Worm (Caenorhabditis elegans) whole organism, L1 larva: ENCODE data around the gene C27A2.8.

ENCODE experiments used
- C16A3.4 ChIP-seq: fragments of 150-350 bp; optimal IDR thresholded peaks from 2 replicates; lab custom pipeline; 2014; ENCODE audit warnings: missing biosample characterization, missing genetic modification characterization
- C34B4.2 ChIP-seq: sonication (generic microtip); optimal IDR thresholded peaks from 2 replicates; lab custom pipeline; 2017; ENCODE audit warnings: mild to moderate bottlenecking, missing genetic modification characterization, missing compliant biosample characterization
- ama-1 ChIP-seq: fragments of 150-350 bp; optimal IDR thresholded peaks from 2 replicates; lab custom pipeline; 2014
- ceh-82 ChIP-seq, 3 experiments: fragments of 150-350 bp in 1 of 3; sonication (generic microtip) in 2 of 3; optimal IDR thresholded peaks; 2 replicates each; lab custom pipeline; 2014 to 2017; ENCODE audit warnings: missing biosample characterization in 3 of 3, missing genetic modification characterization in 3 of 3
- ces-1 ChIP-seq: fragments of 150-350 bp; optimal IDR thresholded peaks from 2 replicates; lab custom pipeline; 2014; ENCODE audit warnings: missing biosample characterization, missing genetic modification reagents, missing genetic modification characterization
- dpl-1 ChIP-seq, 3 experiments: fragments of 150-350 bp in 2 of 3; sonication (generic microtip) in 1 of 3; optimal IDR thresholded peaks; 2 replicates each; lab custom pipeline; 2014 to 2017; ENCODE audit warnings: missing biosample characterization in 3 of 3, missing genetic modification characterization in 3 of 3, missing genetic modification reagents in 3 of 3
- dsc-1 ChIP-seq: sonication (generic microtip); optimal IDR thresholded peaks from 2 replicates; lab custom pipeline; 2016; ENCODE audit warnings: mild to moderate bottlenecking, missing genetic modification characterization, missing compliant biosample characterization
- efl-1 ChIP-seq, 4 experiments: fragments of 150-350 bp; optimal IDR thresholded peaks in 3 of 4; peaks in 1 of 4; 1 replicate in 1 of 4; 2 replicates in 3 of 4; lab custom pipeline; 2014; ENCODE audit warnings: missing biosample characterization in 2 of 4, missing genetic modification characterization in 2 of 4, missing genetic modification reagents in 2 of 4
- efl-3 ChIP-seq: fragments of 200-800 bp; sonication (Bioruptor generic); optimal IDR thresholded peaks from 2 replicates; lab custom pipeline; 2018; ENCODE audit warnings: mild to moderate bottlenecking, missing genetic modification characterization, missing compliant biosample characterization
- egl-27 ChIP-seq, 2 experiments: fragments of 150-350 bp in 1 of 2; sonication (generic microtip); optimal IDR thresholded peaks; 3 replicates each; lab custom pipeline; 2017 to 2018; ENCODE audit warnings: missing biosample characterization in 2 of 2, missing genetic modification characterization in 2 of 2, missing genetic modification reagents in 2 of 2
- elt-2 ChIP-seq: sonication (generic microtip); optimal IDR thresholded peaks from 2 replicates; lab custom pipeline; 2016; ENCODE audit warnings: missing genetic modification characterization, mild to moderate bottlenecking, inconsistent platforms, missing compliant biosample characterization, missing genetic modification reagents
- ets-5 ChIP-seq: fragments of 200-800 bp; sonication (Bioruptor generic); IDR thresholded peaks from 2 replicates; pipeline ENCODE4 v1.3.6; 2022; ENCODE audit warnings: missing genetic modification characterization, missing compliant biosample characterization
- fkh-10 ChIP-seq: sonication (generic microtip); optimal IDR thresholded peaks from 2 replicates; lab custom pipeline; 2017; ENCODE audit warnings: missing biosample characterization, missing genetic modification reagents, missing genetic modification characterization
- fkh-4 ChIP-seq: sonication (generic microtip); optimal IDR thresholded peaks from 2 replicates; lab custom pipeline; 2016; ENCODE audit warnings: missing compliant biosample characterization, missing genetic modification characterization, borderline replicate concordance
- fkh-8 ChIP-seq: sonication (generic microtip); optimal IDR thresholded peaks from 2 replicates; lab custom pipeline; 2016; ENCODE audit warnings: mild to moderate bottlenecking, missing genetic modification characterization, missing compliant biosample characterization
- fos-1 ChIP-seq: fragments of 150-350 bp; optimal IDR thresholded peaks from 2 replicates; lab custom pipeline; 2014; ENCODE audit warnings: missing biosample characterization, missing genetic modification characterization
- grh-1 ChIP-seq: fragments of 200-800 bp; sonication (Bioruptor generic); IDR thresholded peaks from 2 replicates; pipeline ENCODE4 v1.3.6; 2022; ENCODE audit warnings: missing genetic modification reagents, missing genetic modification characterization, missing compliant biosample characterization
- irx-1 ChIP-seq: sonication (generic microtip); optimal IDR thresholded peaks from 2 replicates; lab custom pipeline; 2016; ENCODE audit warnings: missing genetic modification characterization, missing compliant biosample characterization
- isw-1 ChIP-seq: fragments of 200-800 bp; sonication (Bioruptor generic); IDR thresholded peaks from 2 replicates; pipeline ENCODE4 v1.3.6; 2022; ENCODE audit warnings: missing genetic modification characterization, missing compliant biosample characterization
- jun-1 ChIP-seq: fragments of 150-350 bp; optimal IDR thresholded peaks from 2 replicates; lab custom pipeline; 2014; ENCODE audit warnings: missing biosample characterization, missing genetic modification reagents, missing genetic modification characterization
- lin-13 ChIP-seq: fragments of 150-350 bp; optimal IDR thresholded peaks from 2 replicates; lab custom pipeline; 2014; ENCODE audit warnings: missing biosample characterization, missing genetic modification reagents, missing genetic modification characterization
- lin-14 ChIP-seq: fragments of 200-800 bp; sonication (Bioruptor generic); optimal IDR thresholded peaks from 2 replicates; lab custom pipeline; 2018; ENCODE audit warnings: mild to moderate bottlenecking, missing genetic modification characterization, moderate library complexity, missing compliant biosample characterization
- lin-35 ChIP-seq, 2 experiments: fragments of 150-350 bp; optimal IDR thresholded peaks; 2 replicates each; lab custom pipeline; 2014; ENCODE audit warnings: missing biosample characterization in 2 of 2, missing genetic modification characterization in 2 of 2, missing genetic modification reagents in 2 of 2
- lsy-2 ChIP-seq, 2 experiments: fragments of 150-350 bp; optimal IDR thresholded peaks; 2 replicates each; lab custom pipeline; 2014; ENCODE audit warnings: missing biosample characterization in 2 of 2, missing genetic modification characterization in 2 of 2
- mab-9 ChIP-seq: fragments of 200-800 bp; sonication (Bioruptor generic); IDR thresholded peaks from 2 replicates; pipeline ENCODE4 v1.3.6; 2022; ENCODE audit warnings: missing genetic modification reagents, missing genetic modification characterization, missing compliant biosample characterization
- nhr-12 ChIP-seq: sonication (generic microtip); optimal IDR thresholded peaks from 2 replicates; lab custom pipeline; 2017; ENCODE audit warnings: missing biosample characterization, missing genetic modification characterization
- nhr-20 ChIP-seq: sonication (generic microtip); optimal IDR thresholded peaks from 2 replicates; lab custom pipeline; 2016; ENCODE audit warnings: mild to moderate bottlenecking, missing genetic modification characterization, missing compliant biosample characterization
- nhr-47 ChIP-seq: sonication (generic microtip); optimal IDR thresholded peaks from 2 replicates; lab custom pipeline; 2016; ENCODE audit warnings: mild to moderate bottlenecking, missing genetic modification characterization, moderate library complexity, missing compliant biosample characterization
- nhr-76 ChIP-seq: sonication (generic microtip); optimal IDR thresholded peaks from 2 replicates; lab custom pipeline; 2017; ENCODE audit warnings: missing biosample characterization, missing genetic modification characterization
- nhr-77 ChIP-seq: fragments of 150-350 bp; optimal IDR thresholded peaks from 2 replicates; lab custom pipeline; 2014; ENCODE audit warnings: missing biosample characterization, missing genetic modification characterization
- nhr-85 ChIP-seq: sonication (generic microtip); peaks from one replicate; lab custom pipeline; 2016; ENCODE audit warnings: missing genetic modification characterization, inconsistent platforms, missing compliant biosample characterization
- nhr-90 ChIP-seq: sonication (generic microtip); optimal IDR thresholded peaks from 2 replicates; lab custom pipeline; 2016; ENCODE audit warnings: mild to moderate bottlenecking, missing genetic modification characterization, missing compliant biosample characterization; ENCODE audit not compliant: poor library complexity
- pqm-1 ChIP-seq: sonication (generic microtip); optimal IDR thresholded peaks from 3 replicates; lab custom pipeline; 2017; ENCODE audit warnings: missing biosample characterization, missing genetic modification characterization
- skn-1 ChIP-seq: fragments of 150-350 bp; optimal IDR thresholded peaks from 2 replicates; lab custom pipeline; 2014; ENCODE audit warnings: missing biosample characterization, missing genetic modification characterization
- sup-37 ChIP-seq: fragments of 200-800 bp; sonication (Bioruptor generic); optimal IDR thresholded peaks from 2 replicates; lab custom pipeline; 2018; ENCODE audit warnings: mild to moderate bottlenecking, missing genetic modification characterization, missing compliant biosample characterization
- swsn-7 ChIP-seq: sonication (generic microtip); optimal IDR thresholded peaks from 2 replicates; lab custom pipeline; 2016; ENCODE audit warnings: missing genetic modification characterization, missing compliant biosample characterization
- unc-130 ChIP-seq: fragments of 150-350 bp; optimal IDR thresholded peaks from 2 replicates; lab custom pipeline; 2017; ENCODE audit warnings: missing biosample characterization, missing genetic modification characterization, inconsistent platforms
- unc-86 ChIP-seq: sonication (generic microtip); optimal IDR thresholded peaks from 2 replicates; lab custom pipeline; 2016; ENCODE audit warnings: missing genetic modification characterization, missing compliant biosample characterization
- vab-15 ChIP-seq: sonication (generic microtip); optimal IDR thresholded peaks from 2 replicates; lab custom pipeline; 2017; ENCODE audit warnings: missing genotype, mild to moderate bottlenecking, missing genetic modification characterization, missing compliant biosample characterization
- xbp-1 ChIP-seq: sonication (generic microtip); optimal IDR thresholded peaks from 2 replicates; lab custom pipeline; 2016; ENCODE audit warnings: missing genetic modification characterization, missing compliant biosample characterization
- zip-4 ChIP-seq: fragments of 200-800 bp; sonication (Bioruptor generic); optimal IDR thresholded peaks from 2 replicates; lab custom pipeline; 2018; ENCODE audit warnings: mild to moderate bottlenecking, missing genetic modification characterization, moderate library complexity, missing compliant biosample characterization

The C27A2.8 gene

ce11 chrII:5055129-5055666, 12.6 kb downstream of the C27A2.8 start, which contains the start of the genes ify-1 and rpl-22 (continued):
- TF ChIP-seq fkh-8 (tag; lab: Kevin White, UChicago), result peak; percentile 90
- TF ChIP-seq ceh-82 (tag; optimal IDR thresholded peaks at IDR 0.05; lab: Kevin White, UChicago), result peak; percentile 89 to 97 (median 94)
- no peak for TF ChIP-seq nhr-12 (tag; lab: Kevin White, UChicago)
- TF ChIP-seq lin-13, result peak; percentile 93
- TF ChIP-seq unc-130 (tag; lab: Kevin White, UChicago), result peak; percentile 99
- peak; percentile 95 for TF ChIP-seq nhr-77 (tag; lab: Kevin White, UChicago)
- TF ChIP-seq unc-86, result peak; percentile 88
- peak; percentile 53; the same call in 1 of the 2 replicates for TF ChIP-seq mab-9
- peak; percentile 85 for TF ChIP-seq irx-1
- peak; percentile 89 for TF ChIP-seq dsc-1
- peak; percentile 99 for TF ChIP-seq elt-2 (tag; lab: Kevin White, UChicago)
- TF ChIP-seq nhr-47 (tag; lab: Kevin White, UChicago), result peak; percentile 94
- peak; percentile 99 to 100 for TF ChIP-seq lsy-2 (tag; optimal IDR thresholded peaks at IDR 0.05; lab: Kevin White, UChicago)
- peak; percentile 51 for TF ChIP-seq sup-37 (GFP tag; lab: Kevin White, UChicago)
- peak; percentile 90 for TF ChIP-seq vab-15 (tag; lab: Kevin White, UChicago)
- peak; percentile 92 for TF ChIP-seq lin-14
- TF ChIP-seq pqm-1 (tag; lab: Kevin White, UChicago), result no peak
- TF ChIP-seq zip-4, result peak; percentile 78
- TF ChIP-seq swsn-7 (tag; lab: Kevin White, UChicago), result peak; percentile 93
- peak; percentile 87 for TF ChIP-seq fkh-10 (GFP tag; lab: Kevin White, UChicago)
- peak in 1 of 2 experiments; percentile 36 for TF ChIP-seq egl-27 (tag; optimal IDR thresholded peaks at IDR 0.05; lab: Kevin White, UChicago)
- TF ChIP-seq efl-3 (GFP tag; lab: Kevin White, UChicago), result no peak
- no peak for TF ChIP-seq nhr-76 (tag; lab: Kevin White, UChicago)
- TF ChIP-seq ama-1 (lab: Kevin White, UChicago), result peak; percentile 70
- TF ChIP-seq jun-1 (tag; lab: Kevin White, UChicago), result peak; percentile 89
- TF ChIP-seq isw-1 (GFP tag; lab: Robert Waterston, UW), result peak; percentile 93
- TF ChIP-seq skn-1, result peak; percentile 95
- TF ChIP-seq xbp-1 (tag; lab: Kevin White, UChicago), result peak; percentile 93
- TF ChIP-seq nhr-85 (tag; lab: Kevin White, UChicago), result peak; percentile 96
- TF ChIP-seq fkh-4 (tag; lab: Kevin White, UChicago), result peak; percentile 54
- TF ChIP-seq nhr-20 (tag; lab: Kevin White, UChicago), result peak; percentile 97
- TF ChIP-seq fos-1, result peak; percentile 86
- TF ChIP-seq grh-1, result peak; percentile 92
- TF ChIP-seq C16A3.4 (tag; lab: Kevin White, UChicago), result peak; percentile 98
- peak; percentile 92 for TF ChIP-seq nhr-90 (tag; lab: Kevin White, UChicago)
- TF ChIP-seq lin-35 (GFP tag; optimal IDR thresholded peaks at IDR 0.05; lab: Kevin White, UChicago), result peak; percentile 95 to 98

ce11 chrII:5050776-5051175, 17.1 kb downstream of the C27A2.8 start:
- TF ChIP-seq nhr-77 (tag; lab: Kevin White, UChicago) (no peak), C34B4.2 (no peak), efl-1 (optimal IDR thresholded peaks at IDR 0.05; lab: Kevin White, UChicago) (no peak), efl-1 (GFP tag; optimal IDR thresholded peaks at IDR 0.05 in 1 of 2; lab: Kevin White, UChicago) (peak in 1 of 2 experiments; percentile 93), ces-1 (GFP tag; lab: Kevin White, UChicago) (no peak), dpl-1 (GFP tag; optimal IDR thresholded peaks at IDR 0.05; lab: Kevin White, UChicago) (no peak), ets-5 (GFP tag; lab: Robert Waterston, UW) (no peak)
